Fruit fly (Drosophila melanogaster): Measurements from ENCODE around the gene TTLL6B.
A peak's percentile ranks its signal among the peaks of the same experiment; 100 is the strongest.

DNA sequence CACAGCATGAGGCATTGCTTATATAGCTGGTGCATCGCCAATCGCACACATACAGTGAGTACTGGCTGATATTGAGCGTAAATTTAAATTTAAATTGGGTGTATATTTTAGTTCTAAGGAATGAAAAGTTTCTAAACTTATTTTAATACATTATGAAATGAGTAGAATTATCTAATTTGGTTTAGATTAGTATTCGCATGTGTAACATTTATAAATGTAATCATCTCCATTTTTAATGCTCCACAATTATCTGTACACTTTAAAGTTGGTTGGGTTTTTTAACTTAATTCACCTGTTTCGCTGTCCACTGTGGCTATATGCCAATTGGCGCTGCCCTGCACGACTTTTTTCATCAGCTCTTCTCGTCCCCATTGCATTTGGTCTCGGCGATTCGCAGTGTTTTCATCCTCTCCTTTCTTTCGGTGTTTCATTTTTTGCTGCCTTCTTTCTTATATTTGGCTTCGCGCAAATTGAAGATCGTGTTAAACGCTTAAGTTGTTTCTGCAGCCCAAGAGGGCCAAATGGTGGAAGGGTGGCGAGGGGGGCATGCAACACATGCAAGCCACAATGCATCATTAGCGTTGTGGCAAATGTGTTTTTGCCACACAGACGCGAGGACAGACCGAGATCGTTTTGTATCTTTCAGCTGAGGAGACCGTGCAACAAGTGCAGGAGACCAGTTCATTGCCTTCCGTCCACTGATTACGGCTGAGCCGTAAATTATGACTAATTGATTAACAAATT is 49.1 kb downstream of the TTLL6B start:
- no peak for TF ChIP-seq CG8478 (optimal IDR thresholded peaks at IDR 0.05)
- no peak for TF ChIP-seq usp (GFP tag; optimal IDR thresholded peaks at IDR 0.05)
- TF ChIP-seq EcR (GFP tag; optimal IDR thresholded peaks at IDR 0.05): no peak
- no peak for TF ChIP-seq psq (optimal IDR thresholded peaks at IDR 0.05)
- TF ChIP-seq pan (optimal IDR thresholded peaks at IDR 0.05): no peak
- TF ChIP-seq Dll (optimal IDR thresholded peaks at IDR 0.05): peak; percentile 41

Data from whole organism.